Worm (Caenorhabditis elegans): ENCODE measurements around the gene srm-3.

DNA sequence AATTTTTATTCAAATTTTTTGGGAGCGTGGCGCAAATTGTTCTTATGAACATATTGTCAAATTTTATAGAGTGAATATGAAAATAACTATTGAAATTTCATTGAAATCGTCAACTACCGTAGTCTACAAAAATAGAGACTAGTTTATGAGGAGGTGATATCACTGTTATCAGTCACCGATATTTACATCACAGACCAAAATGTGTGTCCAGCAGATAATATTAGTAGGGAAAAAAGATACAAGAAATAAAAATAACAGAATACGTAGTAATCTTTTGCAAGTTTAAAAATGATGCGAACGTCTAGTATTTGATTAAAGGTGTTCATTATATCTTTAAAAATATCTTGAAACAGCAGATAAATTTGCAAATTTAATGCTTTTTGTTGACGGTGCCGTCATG is 30.5 kb downstream of the srm-3 start:
- TF ChIP-seq him-1 (tag; optimal IDR thresholded peaks at IDR 0.05) (no peak), dao-5 (tag; optimal IDR thresholded peaks at IDR 0.05) (no peak)

Data from whole organism, L4/young adult.